Fruit fly (Drosophila melanogaster) whole organism, embryonic: Measurements from ENCODE around the gene zye.

Experiments
- ATbp ChIP-seq: fragments of 200-800 bp; sonication (Bioruptor generic); optimal IDR thresholded peaks from 2 replicates; lab custom pipeline; 2017; ENCODE audit warnings: missing biosample characterization, mild to moderate bottlenecking, missing genetic modification characterization, missing genetic modification reagents
- Antp ChIP-seq: fragments of 200-800 bp; sonication (Bioruptor generic); optimal IDR thresholded peaks from 3 replicates; lab custom pipeline; 2016; ENCODE audit warnings: missing biosample characterization, missing genetic modification characterization
- BtbVII ChIP-seq: fragments of 200-800 bp; sonication (Bioruptor generic); optimal IDR thresholded peaks from 3 replicates; lab custom pipeline; 2017; ENCODE audit warnings: missing biosample characterization, mild to moderate bottlenecking, missing genetic modification characterization
- CG10543 ChIP-seq: fragments of 200-800 bp; sonication (Bioruptor generic); optimal IDR thresholded peaks from 3 replicates; lab custom pipeline; 2017; ENCODE audit warnings: missing biosample characterization, mild to moderate bottlenecking, missing genetic modification characterization, moderate library complexity
- CG12071 ChIP-seq: fragments of 200-800 bp; sonication (Bioruptor generic); optimal IDR thresholded peaks from 3 replicates; lab custom pipeline; 2018; ENCODE audit warnings: missing biosample characterization, mild to moderate bottlenecking, missing genetic modification characterization
- CG12744 ChIP-seq: fragments of 200-800 bp; sonication (Bioruptor generic); optimal IDR thresholded peaks from 2 replicates; lab custom pipeline; 2016; ENCODE audit warnings: missing biosample characterization, missing genetic modification characterization
- CG12769 ChIP-seq: fragments of 200-800 bp; sonication (Bioruptor generic); optimal IDR thresholded peaks from 2 replicates; lab custom pipeline; 2019; ENCODE audit warnings: missing biosample characterization, mild to moderate bottlenecking, missing genetic modification characterization, moderate library complexity
- CG12942 ChIP-seq: fragments of 200-800 bp; sonication (Bioruptor generic); optimal IDR thresholded peaks from 3 replicates; lab custom pipeline; 2016; ENCODE audit warnings: missing biosample characterization, missing genetic modification characterization
- CG1647 ChIP-seq: fragments of 200-800 bp; sonication (Bioruptor generic); optimal IDR thresholded peaks from 3 replicates; lab custom pipeline; 2016; ENCODE audit warnings: missing biosample characterization, missing genetic modification characterization
- CG16779 ChIP-seq: fragments of 200-800 bp; sonication (Bioruptor generic); IDR thresholded peaks from 2 replicates; pipeline ENCODE4 v1.3.6; 2022; ENCODE audit warnings: missing biosample characterization, missing genetic modification characterization
- CG17359 ChIP-seq: fragments of 200-800 bp; sonication (Bioruptor generic); optimal IDR thresholded peaks from 3 replicates; lab custom pipeline; 2018; ENCODE audit warnings: missing biosample characterization, mild to moderate bottlenecking, missing genetic modification characterization, moderate library complexity
- CG18011 ChIP-seq: fragments of 200-800 bp; sonication (Bioruptor generic); optimal IDR thresholded peaks from 2 replicates; lab custom pipeline; 2017; ENCODE audit warnings: missing biosample characterization, missing genetic modification characterization, mild to moderate bottlenecking, moderate library complexity, missing genotype
- CG18262 ChIP-seq: fragments of 200-800 bp; optimal IDR thresholded peaks from 3 replicates; lab custom pipeline; 2019; ENCODE audit warnings: missing biosample characterization, mild to moderate bottlenecking, missing genetic modification characterization, moderate library complexity
- CG4360 ChIP-seq: fragments of 200-800 bp; sonication (Bioruptor generic); IDR thresholded peaks from 2 replicates; pipeline ENCODE4 v1.3.6; 2022; ENCODE audit warnings: missing biosample characterization, missing genetic modification characterization
- CG5180 ChIP-seq: fragments of 200-800 bp; sonication (Bioruptor generic); optimal IDR thresholded peaks from 3 replicates; lab custom pipeline; 2017; ENCODE audit warnings: missing biosample characterization, missing genetic modification characterization, mild to moderate bottlenecking, moderate library complexity, missing genetic modification reagents
- CG6175 ChIP-seq: fragments of 200-800 bp; sonication (Bioruptor generic); IDR thresholded peaks from 3 replicates; pipeline ENCODE4 v1.3.6; 2022; ENCODE audit warnings: missing biosample characterization, missing genetic modification characterization
- CG7556 ChIP-seq: fragments of 200-800 bp; sonication (Bioruptor generic); optimal IDR thresholded peaks from 2 replicates; lab custom pipeline; 2017; ENCODE audit warnings: missing biosample characterization, mild to moderate bottlenecking, missing genetic modification characterization
- CG7839 ChIP-seq: fragments of 200-800 bp; sonication (Bioruptor generic); optimal IDR thresholded peaks from 3 replicates; lab custom pipeline; 2018; ENCODE audit warnings: missing biosample characterization, mild to moderate bottlenecking, missing genetic modification characterization, moderate library complexity
- CG8281 ChIP-seq: fragments of 200-800 bp; sonication (Bioruptor generic); optimal IDR thresholded peaks from 2 replicates; lab custom pipeline; 2018; ENCODE audit warnings: missing biosample characterization, mild to moderate bottlenecking, missing genetic modification characterization, moderate library complexity
- CG9817 ChIP-seq: fragments of 200-800 bp; sonication (Bioruptor generic); optimal IDR thresholded peaks from 2 replicates; lab custom pipeline; 2018; ENCODE audit warnings: missing biosample characterization, mild to moderate bottlenecking, missing genetic modification characterization, moderate library complexity
- CG9876 ChIP-seq: fragments of 200-800 bp; sonication (Bioruptor generic); optimal IDR thresholded peaks from 2 replicates; lab custom pipeline; 2016; ENCODE audit warnings: missing biosample characterization, missing genetic modification characterization
- Camta ChIP-seq: fragments of 200-800 bp; sonication (Bioruptor generic); optimal IDR thresholded peaks from 2 replicates; lab custom pipeline; 2016; ENCODE audit warnings: missing biosample characterization, missing genetic modification characterization
- Chrac-16 ChIP-seq: fragments of 200-800 bp; sonication (Bioruptor generic); optimal IDR thresholded peaks from 3 replicates; lab custom pipeline; 2016; ENCODE audit warnings: missing biosample characterization, missing genetic modification characterization
- Jarid2 ChIP-seq: fragments of 200-800 bp; sonication (Bioruptor generic); optimal IDR thresholded peaks from 3 replicates; lab custom pipeline; 2017; ENCODE audit warnings: mild to moderate bottlenecking, missing biosample characterization, missing genetic modification reagents, missing genetic modification characterization
- Lpt ChIP-seq: fragments of >200 bp; optimal IDR thresholded peaks from 2 replicates; lab custom pipeline; 2018; ENCODE audit warnings: missing biosample characterization, missing genetic modification characterization
- NC2α ChIP-seq: fragments of 200-800 bp; sonication (Bioruptor generic); optimal IDR thresholded peaks from 2 replicates; lab custom pipeline; 2016; ENCODE audit warnings: missing biosample characterization, missing genetic modification characterization
- NfI ChIP-seq: fragments of 200-800 bp; sonication (Bioruptor generic); optimal IDR thresholded peaks from 3 replicates; lab custom pipeline; 2018; ENCODE audit warnings: missing biosample characterization, mild to moderate bottlenecking, missing genetic modification characterization, moderate library complexity
- Six4 ChIP-seq: fragments of 200-800 bp; sonication (Bioruptor generic); optimal IDR thresholded peaks from 2 replicates; lab custom pipeline; 2016; ENCODE audit warnings: missing biosample characterization, missing genetic modification characterization
- cad ChIP-seq: fragments of >200 bp; optimal IDR thresholded peaks from 2 replicates; lab custom pipeline; 2017; ENCODE audit warnings: missing biosample characterization, missing genetic modification characterization
- chn ChIP-seq: fragments of 200-800 bp; sonication (Bioruptor generic); optimal IDR thresholded peaks from 2 replicates; lab custom pipeline; 2016; ENCODE audit warnings: missing biosample characterization, missing genetic modification characterization
- crol ChIP-seq: fragments of 200-800 bp; sonication (Bioruptor generic); IDR thresholded peaks from 2 replicates; pipeline ENCODE4 v1.3.6; 2022; ENCODE audit warnings: missing biosample characterization, missing genetic modification characterization
- dpn ChIP-seq, 2 experiments: fragments of 200-800 bp; sonication (Bioruptor generic); optimal IDR thresholded peaks; 3 replicates each; lab custom pipeline; 2016; ENCODE audit warnings: missing biosample characterization in 2 of 2, missing genetic modification characterization in 2 of 2
- exex ChIP-seq: fragments of 200-800 bp; sonication (Bioruptor generic); optimal IDR thresholded peaks from 4 replicates; lab custom pipeline; 2018; ENCODE audit warnings: missing biosample characterization, mild to moderate bottlenecking, missing genetic modification characterization, moderate library complexity
- eyg ChIP-seq: fragments of 200-800 bp; sonication (Bioruptor generic); optimal IDR thresholded peaks from 3 replicates; lab custom pipeline; 2016; ENCODE audit warnings: missing biosample characterization, missing genetic modification characterization
- fru ChIP-seq: fragments of >200 bp; optimal IDR thresholded peaks from 2 replicates; lab custom pipeline; 2017
- gro ChIP-seq: fragments of 200-800 bp; sonication (Bioruptor generic); optimal IDR thresholded peaks from 2 replicates; lab custom pipeline; 2016; ENCODE audit warnings: missing biosample characterization, missing genetic modification characterization
- hb ChIP-seq: fragments of 200-800 bp; sonication (Bioruptor generic); IDR thresholded peaks from 3 replicates; pipeline ENCODE4 v1.3.6; 2022; ENCODE audit warnings: missing biosample characterization, missing genetic modification characterization; ENCODE audit not compliant: partially characterized antibody
- knrl ChIP-seq: fragments of 200-800 bp; sonication (Bioruptor generic); IDR thresholded peaks from 3 replicates; pipeline ENCODE4 v1.3.6; 2022; ENCODE audit warnings: missing biosample characterization, missing genetic modification characterization; ENCODE audit not compliant: partially characterized antibody
- luna ChIP-seq: fragments of 200-800 bp; sonication (Bioruptor generic); optimal IDR thresholded peaks from 2 replicates; lab custom pipeline; 2016; ENCODE audit warnings: missing biosample characterization, missing genetic modification characterization
- nau ChIP-seq: fragments of 200-800 bp; sonication (Bioruptor generic); optimal IDR thresholded peaks from 3 replicates; lab custom pipeline; 2017; ENCODE audit warnings: missing biosample characterization, mild to moderate bottlenecking, missing genetic modification characterization, missing genetic modification reagents
- nerfin-2 ChIP-seq: fragments of 200-800 bp; sonication (Bioruptor generic); IDR thresholded peaks from 2 replicates; pipeline ENCODE4 v1.3.6; 2022; ENCODE audit warnings: missing biosample characterization, missing genetic modification characterization; ENCODE audit not compliant: partially characterized antibody
- pho ChIP-seq: fragments of 200-800 bp; sonication (Bioruptor generic); optimal IDR thresholded peaks from 2 replicates; lab custom pipeline; 2016; ENCODE audit warnings: missing biosample characterization, missing genetic modification characterization
- prd ChIP-seq, 3 experiments: fragments of >200 bp in 2 of 3; fragments of 200-800 bp in 1 of 3; sonication (Bioruptor generic) in 1 of 3; optimal IDR thresholded peaks in 2 of 3; IDR thresholded peaks in 1 of 3; 2 replicates in 2 of 3; 3 replicates in 1 of 3; pipeline versions ENCODE4 v1.3.6 to Lab custom; 2017 to 2022; ENCODE audit warnings: missing biosample characterization in 1 of 3, missing genetic modification characterization in 1 of 3
- psq ChIP-seq: fragments of 200-800 bp; sonication (Bioruptor generic); optimal IDR thresholded peaks from 2 replicates; lab custom pipeline; 2017; ENCODE audit warnings: missing biosample characterization, missing genetic modification characterization
- row ChIP-seq: fragments of 200-800 bp; sonication (Bioruptor generic); IDR thresholded peaks from 3 replicates; pipeline ENCODE4 v1.3.6; 2022; ENCODE audit warnings: missing biosample characterization, missing genetic modification characterization
- sc ChIP-seq, 3 experiments: fragments of >200 bp in 2 of 3; fragments of 200-800 bp in 1 of 3; sonication (Bioruptor generic) in 1 of 3; optimal IDR thresholded peaks; 2 replicates in 2 of 3; 3 replicates in 1 of 3; lab custom pipeline; 2017; ENCODE audit warnings: mild to moderate bottlenecking in 1 of 3, missing biosample characterization in 1 of 3, missing genetic modification characterization in 1 of 3, missing genetic modification reagents in 1 of 3
- sqz ChIP-seq: fragments of 200-800 bp; sonication (Bioruptor generic); optimal IDR thresholded peaks from 3 replicates; lab custom pipeline; 2018; ENCODE audit warnings: missing biosample characterization, mild to moderate bottlenecking, missing genetic modification characterization
- wek ChIP-seq: fragments of 200-800 bp; sonication (Bioruptor generic); optimal IDR thresholded peaks from 3 replicates; lab custom pipeline; 2018; ENCODE audit warnings: missing biosample characterization, mild to moderate bottlenecking, missing genetic modification characterization, moderate library complexity

zye gene

dm6 chr3L:20441632-20442469, 28.4 kb downstream of the zye start, which contains the start of gene CG5910 (continued):
- TF ChIP-seq luna (GFP tag; lab: Kevin White, UChicago): no peak
- TF ChIP-seq nau: peak; percentile 53
- TF ChIP-seq CG1647 (GFP tag; lab: Kevin White, UChicago): no peak
- peak; percentile 67 for TF ChIP-seq CG8281
- no peak for TF ChIP-seq NC2α
- TF ChIP-seq Antp (GFP tag; lab: Kevin White, UChicago): peak; percentile 19
- peak; percentile 85 for TF ChIP-seq ATbp
- TF ChIP-seq prd (optimal IDR thresholded peaks at IDR 0.05; lab: Kevin White, UChicago): no peak
- TF ChIP-seq prd (GFP tag; IDR thresholded peaks at IDR 0.05; lab: Robert Waterston, UW): peak; percentile 82
- peak; percentile 95 for TF ChIP-seq CG18262
- no peak for TF ChIP-seq sqz (GFP tag; lab: Kevin White, UChicago)
- TF ChIP-seq eyg (GFP tag; lab: Kevin White, UChicago): no peak
- no peak for TF ChIP-seq CG9876 (GFP tag; lab: Kevin White, UChicago)
- TF ChIP-seq CG10543 (GFP tag; lab: Kevin White, UChicago): peak; percentile 86
- TF ChIP-seq nerfin-2: no peak
- peak; percentile 63 for TF ChIP-seq exex (tag; lab: Kevin White, UChicago)
- peak; percentile 42 for TF ChIP-seq wek
- TF ChIP-seq gro (GFP tag; lab: Kevin White, UChicago): no peak
- TF ChIP-seq Six4 (GFP tag; lab: Kevin White, UChicago): peak; percentile 84
- no peak for TF ChIP-seq Camta (GFP tag; lab: Kevin White, UChicago)
- TF ChIP-seq CG7556 (GFP tag; lab: Kevin White, UChicago): peak; percentile 96
- TF ChIP-seq CG18011 (GFP tag; lab: Kevin White, UChicago): peak; percentile 36
- no peak for TF ChIP-seq chn (GFP tag; lab: Kevin White, UChicago)
- peak; percentile 84 for TF ChIP-seq NfI
- TF ChIP-seq CG7839 (tag; lab: Kevin White, UChicago): peak; percentile 95
- peak; percentile 78 for TF ChIP-seq Chrac-16 (GFP tag; lab: Kevin White, UChicago)
- TF ChIP-seq crol (GFP tag; lab: Robert Waterston, UW): no peak
- TF ChIP-seq fru (lab: Kevin White, UChicago): no peak
- no peak for TF ChIP-seq CG12744 (GFP tag; lab: Kevin White, UChicago)
- TF ChIP-seq Jarid2 (GFP tag; lab: Kevin White, UChicago): peak; percentile 63
- TF ChIP-seq hb (GFP tag; lab: Robert Waterston, UW): no peak
- no peak for TF ChIP-seq sc (optimal IDR thresholded peaks at IDR 0.05; lab: Kevin White, UChicago)
- TF ChIP-seq sc (GFP tag; optimal IDR thresholded peaks at IDR 0.05; lab: Kevin White, UChicago): peak; percentile 7
- TF ChIP-seq BtbVII (GFP tag; lab: Kevin White, UChicago): peak; percentile 90
- no peak for TF ChIP-seq Lpt (GFP tag; lab: Kevin White, UChicago)
- TF ChIP-seq CG9817 (tag; lab: Kevin White, UChicago): peak; percentile 80
- peak; percentile 46 to 85 for TF ChIP-seq dpn (GFP tag; optimal IDR thresholded peaks at IDR 0.05; lab: Kevin White, UChicago)
- peak; percentile 76 for TF ChIP-seq CG4360 (GFP tag; lab: Robert Waterston, UW)
- TF ChIP-seq cad (GFP tag; lab: Kevin White, UChicago): no peak
- TF ChIP-seq row: peak; percentile 84
- peak; percentile 13 for TF ChIP-seq pho (GFP tag; lab: Kevin White, UChicago)
- peak; percentile 88 for TF ChIP-seq CG17359 (tag; lab: Kevin White, UChicago)
- peak; percentile 78 for TF ChIP-seq CG5180 (GFP tag; lab: Kevin White, UChicago)
- TF ChIP-seq CG6175: no peak
- peak; percentile 67 for TF ChIP-seq CG12942 (GFP tag; lab: Kevin White, UChicago)
- TF ChIP-seq CG16779 (GFP tag; lab: Robert Waterston, UW): no peak
- TF ChIP-seq psq: peak; percentile 48
- peak; percentile 56 for TF ChIP-seq CG12769 (tag; lab: Kevin White, UChicago)
- TF ChIP-seq CG12071 (GFP tag; lab: Kevin White, UChicago): no peak
- TF ChIP-seq knrl (GFP tag; lab: Robert Waterston, UW): no peak
